Fruit fly (Drosophila melanogaster) whole organism, embryonic: ENCODE measurements around the gene baf.

Source experiments
- B-H2 ChIP-seq: fragments of 200-800 bp; sonication (Bioruptor generic); optimal IDR thresholded peaks from 2 replicates; lab custom pipeline; 2018; ENCODE audit warnings: missing biosample characterization, mild to moderate bottlenecking, missing genetic modification characterization
- Bteb2 ChIP-seq: fragments of 200-800 bp; sonication (Bioruptor generic); optimal IDR thresholded peaks from 2 replicates; lab custom pipeline; 2016; ENCODE audit warnings: missing biosample characterization, missing genetic modification characterization
- CG10274 ChIP-seq: fragments of 200-800 bp; sonication (Bioruptor generic); optimal IDR thresholded peaks from 3 replicates; lab custom pipeline; 2017; ENCODE audit warnings: missing biosample characterization, mild to moderate bottlenecking, missing genetic modification characterization
- CG11456 ChIP-seq: fragments of 200-800 bp; sonication (Bioruptor generic); IDR thresholded peaks from 3 replicates; pipeline ENCODE4 v1.3.6; 2022; ENCODE audit warnings: missing biosample characterization, missing genetic modification characterization
- CG12391 ChIP-seq: fragments of 200-800 bp; sonication (Bioruptor generic); optimal IDR thresholded peaks from 3 replicates; lab custom pipeline; 2018; ENCODE audit warnings: missing biosample characterization, mild to moderate bottlenecking, missing genetic modification characterization, moderate library complexity
- CG14710 ChIP-seq: fragments of 200-800 bp; sonication (Bioruptor generic); optimal IDR thresholded peaks from 3 replicates; lab custom pipeline; 2019; ENCODE audit warnings: missing biosample characterization, mild to moderate bottlenecking, missing genetic modification characterization, moderate library complexity
- CG15696 ChIP-seq: fragments of 200-800 bp; sonication (Bioruptor generic); optimal IDR thresholded peaks from 2 replicates; lab custom pipeline; 2019; ENCODE audit warnings: missing biosample characterization, mild to moderate bottlenecking, missing genetic modification characterization, moderate library complexity
- CG17186 ChIP-seq: fragments of 200-800 bp; sonication (Bioruptor generic); optimal IDR thresholded peaks from 3 replicates; lab custom pipeline; 2017; ENCODE audit warnings: missing biosample characterization, missing genetic modification reagents, missing genetic modification characterization
- CG17361 ChIP-seq: fragments of 200-800 bp; sonication (Bioruptor generic); IDR thresholded peaks from 3 replicates; pipeline ENCODE4 v1.3.6; 2022; ENCODE audit warnings: missing biosample characterization, missing genetic modification characterization
- CG17385 ChIP-seq: fragments of 200-800 bp; sonication (Bioruptor generic); optimal IDR thresholded peaks from 3 replicates; lab custom pipeline; 2018; ENCODE audit warnings: missing biosample characterization, mild to moderate bottlenecking, missing genetic modification characterization
- CG1792 ChIP-seq: fragments of 200-800 bp; sonication (Bioruptor generic); optimal IDR thresholded peaks from 2 replicates; lab custom pipeline; 2016; ENCODE audit warnings: missing biosample characterization, missing genetic modification characterization
- CG2120 ChIP-seq: fragments of 200-800 bp; sonication (Bioruptor generic); optimal IDR thresholded peaks from 3 replicates; lab custom pipeline; 2016; ENCODE audit warnings: missing biosample characterization, missing genetic modification characterization
- CG31365 ChIP-seq: fragments of 200-800 bp; sonication (Bioruptor generic); optimal IDR thresholded peaks from 2 replicates; lab custom pipeline; 2018; ENCODE audit warnings: missing biosample characterization, mild to moderate bottlenecking, missing genetic modification characterization
- CG32767 ChIP-seq: fragments of 200-800 bp; sonication (Bioruptor generic); IDR thresholded peaks from 2 replicates; pipeline ENCODE4 v1.3.6; 2022; ENCODE audit warnings: missing biosample characterization, missing genetic modification characterization
- CG4282 ChIP-seq: fragments of 200-800 bp; sonication (Bioruptor generic); optimal IDR thresholded peaks from 2 replicates; lab custom pipeline; 2016; ENCODE audit warnings: missing biosample characterization, missing genetic modification characterization
- CG4617 ChIP-seq: fragments of 200-800 bp; sonication (Bioruptor generic); optimal IDR thresholded peaks from 3 replicates; lab custom pipeline; 2016; ENCODE audit warnings: missing biosample characterization, missing genetic modification characterization, borderline replicate concordance
- CG5953 ChIP-seq: fragments of 200-800 bp; sonication (Bioruptor generic); IDR thresholded peaks from 2 replicates; pipeline ENCODE4 v1.3.6; 2022; ENCODE audit warnings: missing biosample characterization, missing genetic modification characterization
- CG7271 ChIP-seq: fragments of 200-800 bp; sonication (Bioruptor generic); optimal IDR thresholded peaks from 2 replicates; lab custom pipeline; 2018; ENCODE audit warnings: missing biosample characterization, mild to moderate bottlenecking, missing genetic modification characterization, moderate library complexity
- CG7987 ChIP-seq: fragments of 200-800 bp; sonication (Bioruptor generic); optimal IDR thresholded peaks from 2 replicates; lab custom pipeline; 2018; ENCODE audit warnings: missing biosample characterization, mild to moderate bottlenecking, missing genetic modification characterization, moderate library complexity
- CG8388 ChIP-seq: fragments of 200-800 bp; sonication (Bioruptor generic); optimal IDR thresholded peaks from 2 replicates; lab custom pipeline; 2019; ENCODE audit warnings: missing biosample characterization, mild to moderate bottlenecking, missing genetic modification characterization, moderate library complexity
- CG8924 ChIP-seq: fragments of 200-800 bp; optimal IDR thresholded peaks from 3 replicates; lab custom pipeline; 2019; ENCODE audit warnings: missing biosample characterization, mild to moderate bottlenecking, missing genetic modification characterization, moderate library complexity
- CG9876 ChIP-seq: fragments of 200-800 bp; sonication (Bioruptor generic); optimal IDR thresholded peaks from 2 replicates; lab custom pipeline; 2016; ENCODE audit warnings: missing biosample characterization, missing genetic modification characterization
- Dad ChIP-seq: fragments of 200-800 bp; sonication (Bioruptor generic); optimal IDR thresholded peaks from 3 replicates; lab custom pipeline; 2016; ENCODE audit warnings: missing biosample characterization, missing genetic modification characterization
- Dfd ChIP-seq, 2 experiments: fragments of >200 bp; optimal IDR thresholded peaks; 2 replicates each; lab custom pipeline; 2017; ENCODE audit warnings: missing biosample characterization in 2 of 2, missing genetic modification characterization in 2 of 2
- Doc2 ChIP-seq: fragments of 200-800 bp; sonication (Bioruptor generic); IDR thresholded peaks from 2 replicates; pipeline ENCODE4 v1.3.6; 2022; ENCODE audit warnings: missing biosample characterization, missing genetic modification characterization
- Eip74EF ChIP-seq, 2 experiments: fragments of 200-800 bp in 1 of 2; fragments of >200 bp in 1 of 2; sonication (Bioruptor generic) in 1 of 2; optimal IDR thresholded peaks; 2 replicates each; lab custom pipeline; 2017 to 2019; ENCODE audit warnings: missing biosample characterization in 2 of 2, missing genetic modification characterization in 2 of 2, mild to moderate bottlenecking in 1 of 2, moderate library complexity in 1 of 2
- HHEX ChIP-seq: fragments of 200-800 bp; sonication (Bioruptor generic); optimal IDR thresholded peaks from 3 replicates; lab custom pipeline; 2017; ENCODE audit warnings: missing biosample characterization, mild to moderate bottlenecking, missing genetic modification characterization, missing genetic modification reagents
- HLH4C ChIP-seq: fragments of 200-800 bp; sonication (Bioruptor generic); IDR thresholded peaks from 3 replicates; pipeline ENCODE4 v1.3.6; 2022; ENCODE audit warnings: missing biosample characterization, missing genetic modification characterization; ENCODE audit not compliant: partially characterized antibody
- Hmr ChIP-seq: fragments of 200-800 bp; sonication (Bioruptor generic); optimal IDR thresholded peaks from 3 replicates; lab custom pipeline; 2017; ENCODE audit warnings: mild to moderate bottlenecking, missing biosample characterization, missing genetic modification reagents, missing genetic modification characterization
- Hr78 ChIP-seq, 2 experiments: fragments of 200-800 bp in 1 of 2; fragments of >200 bp in 1 of 2; sonication (Bioruptor generic) in 1 of 2; optimal IDR thresholded peaks; 2 replicates each; lab custom pipeline; 2017 to 2019; ENCODE audit warnings: missing biosample characterization in 2 of 2, missing genetic modification characterization in 2 of 2, mild to moderate bottlenecking in 1 of 2, moderate library complexity in 1 of 2
- Kr ChIP-seq: fragments of 200-800 bp; sonication (Bioruptor generic); optimal IDR thresholded peaks from 2 replicates; lab custom pipeline; 2017; ENCODE audit warnings: missing biosample characterization, mild to moderate bottlenecking, missing genetic modification characterization
- MBD-R2 ChIP-seq: fragments of 200-800 bp; sonication (Bioruptor generic); IDR thresholded peaks from 2 replicates; pipeline ENCODE4 v1.3.6; 2022; ENCODE audit warnings: missing biosample characterization, missing genetic modification characterization
- Mad ChIP-seq: fragments of 200-800 bp; sonication (Bioruptor generic); optimal IDR thresholded peaks from 2 replicates; lab custom pipeline; 2016; ENCODE audit warnings: missing biosample characterization, missing genetic modification characterization
- NK7.1 ChIP-seq: fragments of 200-800 bp; sonication (Bioruptor generic); optimal IDR thresholded peaks from 3 replicates; lab custom pipeline; 2016; ENCODE audit warnings: missing biosample characterization, missing genetic modification characterization
- Ptx1 ChIP-seq: fragments of 200-800 bp; sonication (Bioruptor generic); IDR thresholded peaks from 2 replicates; pipeline ENCODE4 v1.3.6; 2022; ENCODE audit warnings: missing biosample characterization, missing genetic modification characterization
- Rfx ChIP-seq: fragments of 200-800 bp; sonication (Bioruptor generic); IDR thresholded peaks from 2 replicates; pipeline ENCODE4 v1.3.6; 2022; ENCODE audit warnings: missing biosample characterization, missing genetic modification characterization
- bowl ChIP-seq: fragments of 200-800 bp; sonication (Bioruptor generic); IDR thresholded peaks from 2 replicates; pipeline ENCODE4 v1.3.6; 2022; ENCODE audit warnings: missing biosample characterization, missing genetic modification characterization
- dmrt99B ChIP-seq: fragments of 200-800 bp; sonication (Bioruptor generic); optimal IDR thresholded peaks from 2 replicates; lab custom pipeline; 2018; ENCODE audit warnings: missing biosample characterization, mild to moderate bottlenecking, missing genetic modification characterization, moderate library complexity
- gcm ChIP-seq: fragments of 200-800 bp; sonication (Bioruptor generic); optimal IDR thresholded peaks from 2 replicates; lab custom pipeline; 2019; ENCODE audit warnings: missing biosample characterization, mild to moderate bottlenecking, missing genetic modification characterization, moderate library complexity
- gsb-n ChIP-seq: fragments of 200-800 bp; sonication (Bioruptor generic); optimal IDR thresholded peaks from 3 replicates; lab custom pipeline; 2018; ENCODE audit warnings: missing biosample characterization, mild to moderate bottlenecking, missing genetic modification characterization
- odd ChIP-seq: fragments of 200-800 bp; sonication (Bioruptor generic); optimal IDR thresholded peaks from 2 replicates; lab custom pipeline; 2017; ENCODE audit warnings: missing biosample characterization, mild to moderate bottlenecking, missing genetic modification characterization
- pnt ChIP-seq: fragments of 200-800 bp; sonication (Bioruptor generic); optimal IDR thresholded peaks from 3 replicates; lab custom pipeline; 2016; ENCODE audit warnings: missing biosample characterization, missing genetic modification characterization
- ranshi ChIP-seq: fragments of 200-800 bp; sonication (Bioruptor generic); IDR thresholded peaks from 2 replicates; pipeline ENCODE4 v1.3.6; 2022; ENCODE audit warnings: missing biosample characterization, missing genetic modification characterization
- rib ChIP-seq: fragments of 200-800 bp; sonication (Bioruptor generic); IDR thresholded peaks from 2 replicates; pipeline ENCODE4 v1.3.6; 2022; ENCODE audit warnings: missing biosample characterization, missing genetic modification characterization
- run ChIP-seq: fragments of 200-800 bp; sonication (Bioruptor generic); optimal IDR thresholded peaks from 3 replicates; lab custom pipeline; 2018; ENCODE audit warnings: missing biosample characterization, mild to moderate bottlenecking, missing genetic modification characterization
- salm ChIP-seq: fragments of 200-800 bp; sonication (Bioruptor generic); optimal IDR thresholded peaks from 2 replicates; lab custom pipeline; 2018; ENCODE audit warnings: missing biosample characterization, mild to moderate bottlenecking, missing genetic modification characterization
- slp2 ChIP-seq: fragments of 200-800 bp; sonication (Bioruptor generic); optimal IDR thresholded peaks from 2 replicates; lab custom pipeline; 2016; ENCODE audit warnings: missing biosample characterization, missing genetic modification characterization
- sr ChIP-seq: fragments of 200-800 bp; sonication (Bioruptor generic); IDR thresholded peaks from 3 replicates; pipeline ENCODE4 v1.3.6; 2022; ENCODE audit warnings: missing biosample characterization, missing genetic modification characterization
- unpg ChIP-seq: fragments of 200-800 bp; sonication (Bioruptor generic); optimal IDR thresholded peaks from 3 replicates; lab custom pipeline; 2018; ENCODE audit warnings: missing biosample characterization, mild to moderate bottlenecking, missing genetic modification characterization, moderate library complexity
- vfl ChIP-seq: fragments of 200-800 bp; sonication (Bioruptor generic); optimal IDR thresholded peaks from 2 replicates; lab custom pipeline; 2016; ENCODE audit warnings: missing biosample characterization, missing genetic modification characterization

baf gene

DNA sequence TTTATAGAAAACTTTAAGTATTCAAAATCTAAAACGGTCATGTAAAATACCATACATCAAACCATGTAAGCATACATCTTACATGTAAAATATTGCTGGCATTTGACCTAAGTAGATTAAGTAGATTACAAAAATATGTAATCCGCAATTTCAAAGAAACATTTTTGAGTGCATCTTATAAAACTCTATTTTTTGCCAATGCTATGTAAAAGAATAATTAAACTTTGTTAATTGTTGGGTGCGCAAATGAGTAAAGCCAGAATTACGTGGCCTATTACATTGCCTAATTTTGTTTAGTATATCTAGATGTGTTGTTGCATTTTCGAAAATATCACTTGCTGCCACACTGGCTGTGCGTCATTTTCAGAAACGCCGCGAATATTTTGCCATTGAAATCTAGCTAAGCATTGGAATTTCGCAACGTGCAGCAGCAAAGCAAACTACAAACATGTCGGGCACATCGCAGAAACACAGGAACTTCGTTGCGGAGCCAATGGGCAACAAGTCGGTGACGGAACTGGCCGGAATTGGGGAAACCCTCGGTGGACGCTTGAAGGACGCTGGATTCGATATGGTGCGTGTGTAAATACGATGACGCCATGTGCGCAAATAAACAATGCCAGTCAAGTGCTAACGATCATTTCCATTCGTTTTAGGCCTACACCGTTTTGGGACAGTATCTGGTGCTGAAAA, at the start of gene baf (continued):
- no peak for TF ChIP-seq CG4282 (GFP tag; lab: Kevin White, UChicago)
- no peak for TF ChIP-seq CG4617 (GFP tag; lab: Kevin White, UChicago)
- peak; percentile 40 for TF ChIP-seq CG14710 (tag; lab: Kevin White, UChicago)
- TF ChIP-seq CG10274 (GFP tag; lab: Kevin White, UChicago): no peak
- TF ChIP-seq Dfd (GFP tag; optimal IDR thresholded peaks at IDR 0.05; lab: Kevin White, UChicago): no peak
- TF ChIP-seq HHEX: no peak
- peak; percentile 41 for TF ChIP-seq MBD-R2 (GFP tag; lab: Robert Waterston, UW)
- no peak for TF ChIP-seq CG2120 (GFP tag; lab: Kevin White, UChicago)
- no peak for TF ChIP-seq Eip74EF (GFP tag; optimal IDR thresholded peaks at IDR 0.05; lab: Kevin White, UChicago)
- 0 out of 3 replicates have a peak, but pooled peaks have one; percentile 16 for TF ChIP-seq CG17361 (GFP tag; lab: Robert Waterston, UW)
- TF ChIP-seq Hr78 (GFP tag; optimal IDR thresholded peaks at IDR 0.05; lab: Kevin White, UChicago): no peak
- TF ChIP-seq unpg (GFP tag; lab: Kevin White, UChicago): no peak
- no peak for TF ChIP-seq Dad (GFP tag; lab: Kevin White, UChicago)
- no peak for TF ChIP-seq CG17385 (GFP tag; lab: Kevin White, UChicago)
- TF ChIP-seq CG17186: peak; percentile 34
- TF ChIP-seq odd (GFP tag; lab: Kevin White, UChicago): no peak
- TF ChIP-seq CG8924 (tag; lab: Kevin White, UChicago): no peak
- no peak for TF ChIP-seq Ptx1 (GFP tag; lab: Robert Waterston, UW)
- no peak for TF ChIP-seq HLH4C
- TF ChIP-seq sr (GFP tag; lab: Robert Waterston, UW): no peak
- no peak for TF ChIP-seq bowl (GFP tag; lab: Robert Waterston, UW)
- no peak for TF ChIP-seq CG31365
- no peak for TF ChIP-seq CG7271
- TF ChIP-seq CG7987 (GFP tag; lab: Kevin White, UChicago): no peak
- TF ChIP-seq CG11456: no peak
- TF ChIP-seq run (tag; lab: Kevin White, UChicago): no peak
- no peak for TF ChIP-seq Doc2
- TF ChIP-seq rib: peak; percentile 52; the same call in 1 of the 2 replicates
- TF ChIP-seq gcm: no peak
- no peak for TF ChIP-seq Kr (GFP tag; lab: Kevin White, UChicago)
- TF ChIP-seq Rfx (GFP tag; lab: Robert Waterston, UW): no peak
- TF ChIP-seq Mad (GFP tag; lab: Kevin White, UChicago): no peak
- no peak for TF ChIP-seq CG15696 (tag; lab: Kevin White, UChicago)
- no peak for TF ChIP-seq slp2 (GFP tag; lab: Kevin White, UChicago)
- no peak for TF ChIP-seq Bteb2 (GFP tag; lab: Kevin White, UChicago)
- no peak for TF ChIP-seq CG1792 (GFP tag; lab: Kevin White, UChicago)
- TF ChIP-seq B-H2 (GFP tag; lab: Kevin White, UChicago): no peak
- TF ChIP-seq CG32767: no peak
- TF ChIP-seq NK7.1: no peak
- TF ChIP-seq pnt (GFP tag; lab: Kevin White, UChicago): no peak
- TF ChIP-seq CG8388 (GFP tag; lab: Kevin White, UChicago): no peak
- TF ChIP-seq salm (tag; lab: Kevin White, UChicago): no peak
- TF ChIP-seq gsb-n: peak; percentile 7
- TF ChIP-seq vfl (GFP tag; lab: Kevin White, UChicago): no peak
- no peak for TF ChIP-seq CG5953 (GFP tag; lab: Robert Waterston, UW)
- TF ChIP-seq CG12391 (tag; lab: Kevin White, UChicago): no peak
- no peak for TF ChIP-seq dmrt99B (tag; lab: Kevin White, UChicago)
- no peak for TF ChIP-seq ranshi (GFP tag; lab: Robert Waterston, UW)
- TF ChIP-seq Hmr (GFP tag; lab: Kevin White, UChicago): no peak
- TF ChIP-seq CG9876 (GFP tag; lab: Kevin White, UChicago): no peak
